Worm (Caenorhabditis elegans) whole organism, L4/young adult: ENCODE results near the gene top-3.

Experiments used
- W03F9.2 ChIP-seq: fragments of 150-350 bp; optimal IDR thresholded peaks from 2 replicates; lab custom pipeline; 2014; ENCODE audit warnings: missing biosample characterization, missing genetic modification characterization
- dao-5 ChIP-seq: sonication (generic microtip); optimal IDR thresholded peaks from 2 replicates; lab custom pipeline; 2016; ENCODE audit warnings: missing genotype, missing genetic modification characterization, moderate library complexity, missing compliant biosample characterization
- him-1 ChIP-seq: sonication (generic microtip); optimal IDR thresholded peaks from 2 replicates; lab custom pipeline; 2016; ENCODE audit warnings: missing genotype, missing genetic modification reagents, missing genetic modification characterization, missing compliant biosample characterization

Gene top-3

ce11 chrIII:11960080-11960479, at the start of gene top-3:
TSS of gene top-3 (minus strand) at chrIII:11960180.
- TF ChIP-seq W03F9.2 (tag; lab: Kevin White, UChicago), result no peak
- no peak for TF ChIP-seq him-1 (tag; lab: Kevin White, UChicago)
- TF ChIP-seq dao-5, result no peak

ce11 chrIII:12009764-12010163, 49.8 kb upstream of the top-3 start:
- TF ChIP-seq dao-5 (no peak), W03F9.2 (tag; lab: Kevin White, UChicago) (no peak)

DNA sequence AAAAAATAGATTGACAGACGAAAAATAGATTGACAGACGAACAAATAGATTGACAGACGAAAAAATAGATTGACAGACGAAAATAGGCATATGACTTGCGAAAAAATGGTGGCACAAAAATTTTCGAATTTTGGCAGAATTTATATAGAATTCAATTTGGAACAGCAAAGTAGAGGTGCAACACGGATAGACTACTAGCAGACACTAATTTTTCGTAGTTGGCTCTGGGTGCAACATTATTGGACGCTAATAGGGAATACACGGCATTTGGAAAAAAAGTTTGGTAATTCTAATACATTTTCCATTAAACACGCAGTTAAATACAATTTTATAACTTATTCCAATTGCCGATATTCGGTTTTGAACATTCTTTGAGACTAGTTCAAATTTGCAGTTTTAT, 49.3 kb upstream of the top-3 start:
- TF ChIP-seq W03F9.2 (tag; lab: Kevin White, UChicago) (no peak), dao-5 (no peak), him-1 (tag; lab: Kevin White, UChicago) (no peak)

DNA sequence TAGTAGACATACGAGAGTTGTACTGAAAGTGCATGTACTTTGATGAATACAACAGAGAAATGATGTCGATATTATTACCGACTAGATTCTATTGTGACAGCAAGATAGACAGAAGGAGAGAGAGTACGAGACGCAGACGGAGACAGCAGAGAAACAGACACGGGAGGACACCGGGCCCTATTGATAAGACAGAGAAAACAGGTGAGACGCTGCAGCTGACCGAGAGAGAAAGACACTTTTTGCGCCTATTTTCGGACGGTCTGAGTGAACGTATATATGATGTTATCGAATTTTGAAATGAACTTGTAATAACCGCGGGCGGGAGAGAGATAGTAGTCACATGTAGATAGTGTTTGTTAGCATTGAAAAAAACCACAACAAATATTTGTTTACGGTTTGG, 43.3 kb upstream of the top-3 start:
- TF ChIP-seq dao-5 (no peak), W03F9.2 (tag; lab: Kevin White, UChicago) (no peak), him-1 (tag; lab: Kevin White, UChicago) (no peak)

- TF ChIP-seq W03F9.2 (tag; lab: Kevin White, UChicago) (no peak), him-1 (tag; lab: Kevin White, UChicago) (no peak), dao-5 (no peak)
These were observed 42.9 kb upstream of the top-3 start, which contains the start of gene Y56A3A.33 for ce11 chrIII:12002850-12003249. TSS of gene Y56A3A.33 (minus strand) at chrIII:12002950.

DNA sequence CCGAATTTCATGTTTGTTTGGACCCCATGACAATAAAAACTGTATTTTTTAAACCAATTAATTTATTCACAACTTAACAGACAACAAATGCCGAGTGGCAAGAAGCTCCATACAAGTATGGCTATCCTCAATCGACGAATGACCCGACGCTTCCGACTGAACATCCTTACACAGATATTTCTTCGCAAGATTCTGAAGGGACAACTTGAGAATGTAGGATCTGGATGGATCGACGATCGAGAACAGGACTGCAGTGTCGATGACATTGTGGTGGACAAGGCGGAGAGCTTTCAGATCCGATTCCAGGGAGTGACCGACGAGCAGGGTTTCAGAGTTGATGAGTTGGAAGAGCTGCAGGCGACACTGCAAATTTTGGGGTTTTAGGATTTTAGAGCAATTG, 39.6 kb upstream of the top-3 start:
- TF ChIP-seq dao-5 (no peak), W03F9.2 (tag; lab: Kevin White, UChicago) (no peak), him-1 (tag; lab: Kevin White, UChicago) (no peak)

ce11 chrIII:11995783-11996182, 35.8 kb upstream of the top-3 start:
- no peak for TF ChIP-seq W03F9.2 (tag; lab: Kevin White, UChicago)
- no peak for TF ChIP-seq dao-5
- no peak for TF ChIP-seq him-1 (tag; lab: Kevin White, UChicago)

DNA sequence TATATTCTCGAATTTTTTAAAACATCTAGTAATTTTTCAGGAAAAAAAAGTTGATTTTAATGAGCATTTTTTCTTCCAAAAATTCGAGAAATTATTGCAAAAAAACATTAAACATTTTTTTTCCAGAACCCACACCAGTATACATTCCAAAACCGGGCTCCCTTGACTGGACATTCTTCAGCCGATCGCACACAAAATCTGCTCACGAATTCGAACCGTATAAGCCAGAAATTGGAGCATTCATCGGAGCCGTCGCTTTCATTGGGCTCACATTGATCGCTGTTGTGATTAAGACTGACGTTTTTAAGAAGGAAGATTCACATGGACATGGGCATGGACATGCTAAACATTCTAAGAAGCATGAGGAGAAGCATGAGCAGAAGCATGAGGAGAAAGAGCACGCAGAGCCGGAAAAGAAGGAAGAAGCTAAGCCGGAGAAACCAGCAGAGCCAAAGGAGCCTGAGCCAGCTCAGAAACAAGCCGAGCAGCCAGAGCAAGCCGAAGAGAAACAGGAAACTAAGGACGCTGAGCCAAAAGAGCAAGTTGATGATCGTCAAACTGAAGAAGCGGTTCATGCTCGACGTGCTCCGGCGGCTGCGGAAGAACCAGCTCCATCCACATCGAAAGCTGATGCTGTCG, 31.8 kb upstream of the top-3 start:
- TF ChIP-seq W03F9.2 (tag; lab: Kevin White, UChicago), result no peak
- no peak for TF ChIP-seq dao-5
- TF ChIP-seq him-1 (tag; lab: Kevin White, UChicago), result no peak

DNA sequence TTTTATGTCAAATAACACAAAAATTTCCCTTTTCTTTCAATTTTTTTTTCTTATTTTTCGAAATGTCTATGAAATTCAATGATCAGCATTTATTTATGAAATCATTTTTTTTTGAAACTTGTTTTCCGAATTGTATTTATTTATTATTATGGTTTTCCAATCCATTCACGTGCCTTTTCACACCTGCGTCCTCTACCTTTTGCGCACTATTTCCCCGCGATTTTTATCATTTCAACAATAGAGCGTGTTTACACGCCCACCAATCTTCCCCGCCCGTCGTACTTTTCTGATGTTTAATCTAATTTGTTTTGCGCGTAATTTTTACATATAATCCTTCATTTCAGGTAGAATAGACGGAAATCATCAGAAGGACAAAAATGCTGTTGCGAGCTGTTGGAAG, 29.8 kb upstream of the top-3 start, which contains the start of gene wah-1:
wah-1 (plus strand) TSS at position 345 of the 400 bp plus-strand sequence.
- TF ChIP-seq W03F9.2 (tag; lab: Kevin White, UChicago) (no peak), dao-5 (no peak), him-1 (tag; lab: Kevin White, UChicago) (no peak)

DNA sequence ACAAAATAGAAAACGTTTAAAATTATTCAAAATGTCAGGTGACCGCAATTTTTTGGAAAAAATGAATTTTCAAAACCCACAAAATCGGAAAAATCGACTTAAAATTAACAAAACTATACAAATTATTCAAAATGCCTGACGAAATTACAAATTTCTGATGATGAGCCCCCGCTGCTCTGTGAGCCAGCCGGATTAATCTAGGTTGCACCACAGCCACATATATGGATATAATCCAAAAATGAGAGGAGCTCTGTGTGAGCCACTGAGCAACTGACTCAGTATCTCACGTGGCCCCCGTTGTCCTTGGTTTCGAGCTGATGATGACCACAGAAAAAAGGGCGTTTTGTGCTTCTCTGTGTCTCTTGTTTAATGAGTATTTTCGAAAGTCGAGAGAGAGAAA, 25.1 kb upstream of the top-3 start:
- no peak for TF ChIP-seq W03F9.2 (tag; lab: Kevin White, UChicago)
- no peak for TF ChIP-seq dao-5
- no peak for TF ChIP-seq him-1 (tag; lab: Kevin White, UChicago)

DNA sequence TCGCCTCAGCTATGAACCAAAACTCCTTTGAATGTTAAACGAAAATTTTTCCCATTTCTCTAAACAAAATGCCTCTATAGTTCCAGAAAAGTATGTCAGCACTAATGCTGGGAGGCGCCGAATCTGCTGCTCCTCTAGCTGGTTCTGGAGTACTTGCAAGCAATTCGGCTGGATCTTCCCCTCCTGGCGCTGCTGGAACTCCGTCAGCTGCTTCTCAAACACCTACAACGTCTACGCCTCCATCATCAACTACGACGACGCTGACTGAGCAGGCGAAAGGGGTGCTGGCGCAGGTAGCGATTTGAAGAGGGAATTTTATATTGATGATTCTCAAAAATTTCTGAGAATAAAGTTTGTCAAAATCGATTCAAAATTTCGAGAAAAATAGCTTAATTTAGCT, 22.5 kb upstream of the top-3 start:
- no peak for TF ChIP-seq W03F9.2 (tag; lab: Kevin White, UChicago)
- TF ChIP-seq him-1 (tag; lab: Kevin White, UChicago), result no peak
- no peak for TF ChIP-seq dao-5

DNA sequence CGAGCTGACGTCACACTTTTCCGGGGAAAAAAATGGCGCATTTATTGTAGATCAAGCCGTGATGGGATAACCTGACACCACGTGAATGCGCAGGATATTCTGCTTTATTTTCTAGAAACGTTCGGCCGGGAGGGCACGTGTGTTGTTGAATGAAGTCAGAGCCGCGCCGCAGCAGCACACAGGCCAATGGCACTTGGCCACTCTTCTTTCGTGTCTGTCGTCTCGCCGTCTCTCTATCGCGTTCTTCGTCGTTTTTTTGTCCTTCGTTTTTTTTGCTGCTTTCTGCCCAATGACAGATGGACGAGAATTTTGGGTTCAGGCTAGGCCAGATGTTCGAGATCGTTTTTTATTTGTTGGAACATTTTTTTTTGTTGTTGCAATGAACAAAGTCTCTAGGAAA, 21.6 kb upstream of the top-3 start:
- no peak for TF ChIP-seq dao-5
- TF ChIP-seq W03F9.2 (tag; lab: Kevin White, UChicago), result no peak
- no peak for TF ChIP-seq him-1 (tag; lab: Kevin White, UChicago)

- TF ChIP-seq him-1 (tag; lab: Kevin White, UChicago), result no peak
- no peak for TF ChIP-seq dao-5
- no peak for TF ChIP-seq W03F9.2 (tag; lab: Kevin White, UChicago)
These were observed 20.8 kb upstream of the top-3 start for ce11 chrIII:11980743-11981142.

DNA sequence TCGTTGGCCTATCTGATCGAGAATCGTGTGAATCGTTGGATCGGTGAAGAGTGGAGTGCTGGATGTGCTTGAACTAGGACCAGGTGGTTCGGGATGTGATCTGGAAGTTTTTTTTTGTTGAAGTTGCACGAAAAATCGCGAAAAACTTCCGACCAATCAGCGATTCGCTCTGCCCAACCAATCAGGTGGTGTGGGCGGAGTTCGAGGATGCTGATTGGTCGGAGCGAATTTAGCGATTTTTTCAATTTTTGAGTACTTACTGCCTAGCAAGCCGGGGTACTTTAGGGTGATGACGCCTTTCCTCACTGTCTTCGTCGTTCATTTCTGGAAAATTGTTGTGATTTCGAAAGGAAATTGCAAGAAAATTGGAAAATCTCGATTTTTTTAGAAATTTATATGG, 18.8 kb upstream of the top-3 start, which contains the start of gene Y56A3A.30:
Y56A3A.30 (minus strand) TSS at position 324 of the 400 bp plus-strand sequence.
- TF ChIP-seq W03F9.2 (tag; lab: Kevin White, UChicago) (no peak), dao-5 (no peak), him-1 (tag; lab: Kevin White, UChicago) (no peak)

- no peak for TF ChIP-seq him-1 (tag; lab: Kevin White, UChicago)
These were observed 14.4 kb upstream of the top-3 start, which contains the start of gene Y56A3A.31 for ce11 chrIII:11974414-11974813. TSS of gene Y56A3A.31 (plus strand) at chrIII:11974477.
